Worm (Caenorhabditis elegans): ENCODE data around the gene C45B11.2.
A peak's percentile ranks its signal among the peaks of the same experiment; 100 is the strongest.

ce11 chrV:11078104-11078724 lies 35.7 kb downstream of the C45B11.2 start, which contains the start of gene act-2:
- peak; percentile 38 for TF ChIP-seq hrde-1 (tag; optimal IDR thresholded peaks at IDR 0.05; ENCODE audit: borderline replicate concordance)
- no peak for TF ChIP-seq snpc-4 (GFP tag; optimal IDR thresholded peaks at IDR 0.05)
- peak in 3 of 4 experiments; percentile 17 to 56 (median 55) for TF ChIP-seq snpc-4 (tag; optimal IDR thresholded peaks at IDR 0.05)
- peak; percentile 74 for TF ChIP-seq Y95B8A.8 (GFP tag; IDR thresholded peaks at IDR 0.05)
- TF ChIP-seq ceh-100 (GFP tag; IDR thresholded peaks at IDR 0.05), result peak; percentile 64
- peak; percentile 87 for TF ChIP-seq madf-3 (GFP tag; IDR thresholded peaks at IDR 0.05)
- no peak for TF ChIP-seq ets-4 (GFP tag; optimal IDR thresholded peaks at IDR 0.05)
- no peak for TF ChIP-seq B0261.1 (tag; optimal IDR thresholded peaks at IDR 0.05)
- TF ChIP-seq nfyb-1 (GFP tag; IDR thresholded peaks at IDR 0.05), result peak; percentile 76; the same call in 1 of the 2 replicates
- TF ChIP-seq rcor-1 (GFP tag; IDR thresholded peaks at IDR 0.05), result peak; percentile 70
- no peak for TF ChIP-seq hlh-26 (GFP tag; conservative IDR thresholded peaks at IDR 0.05)
- TF ChIP-seq egl-18 (GFP tag; IDR thresholded peaks at IDR 0.05), result no peak
- peak; percentile 66 for TF ChIP-seq xnd-1 (tag; optimal IDR thresholded peaks at IDR 0.05)

All from whole organism, young adult.